Fruit fly (Drosophila melanogaster) S2 (cell line): ENCODE measurements around the gene swa.
"Not testable (repeated sequence)": the region's sequence is repeated elsewhere in the genome, so short reads cannot be mapped to it uniquely, and the experiment has no call there.

Source experiments
- CG8478 ChIP-seq: fragments of >200 bp; optimal IDR thresholded peaks from 2 replicates; lab custom pipeline; 2018
- CTCF ChIP-seq, 2 experiments: fragments of >200 bp; optimal IDR thresholded peaks; 2 replicates each; lab custom pipeline; 2018

The swa gene

DNA sequence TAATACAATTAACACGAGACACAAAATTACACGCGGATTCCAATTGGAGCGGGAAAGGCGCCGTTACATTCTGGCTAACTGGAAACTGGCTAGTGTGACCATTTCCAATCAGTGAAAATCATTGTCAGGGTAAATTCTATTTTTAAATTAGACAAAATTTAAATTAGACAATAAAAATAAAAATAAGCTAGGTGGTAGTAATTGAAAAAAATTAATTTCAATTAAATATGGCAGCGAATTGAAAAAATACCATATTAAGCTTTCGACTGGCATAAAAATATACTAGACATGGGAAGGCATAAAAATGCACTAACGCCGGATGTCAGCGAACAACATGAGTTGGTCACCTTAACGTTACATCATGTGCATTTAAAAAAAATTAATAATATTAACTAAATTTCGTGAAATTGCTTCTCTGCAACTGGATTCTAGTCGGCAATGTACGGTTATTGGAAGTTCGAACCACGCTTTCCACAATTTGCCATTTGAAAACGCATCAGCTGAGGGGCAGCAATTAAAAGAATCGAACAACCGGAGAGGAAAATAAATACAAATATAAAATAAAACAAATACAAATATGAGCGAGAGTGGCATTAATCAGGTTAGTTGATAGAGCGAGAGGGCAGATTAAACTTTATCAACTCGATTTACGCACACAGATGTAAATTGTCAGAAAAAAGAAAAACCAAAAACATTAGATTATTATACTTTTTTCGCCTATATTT, at the start of gene swa, which contains the start of gene Marf:
Gene swa (minus strand): TSS at position 77 of the 725 bp plus-strand sequence.
Gene Marf (plus strand): TSS at position 318 of the 725 bp plus-strand sequence.
- TF ChIP-seq CG8478 (lab: Kevin White, UChicago) (no peak), CTCF (optimal IDR thresholded peaks at IDR 0.05; lab: Kevin White, UChicago) (no peak)

- not testable (repeated sequence) for TF ChIP-seq CTCF (optimal IDR thresholded peaks at IDR 0.05; lab: Kevin White, UChicago); CG8478 (lab: Kevin White, UChicago)
These were observed 34.5 kb upstream of the swa start, which contains the start of gene CG33669 for dm6 chrX:6400000-6400399. TSS of gene CG33669 (minus strand) at chrX:6400100.

DNA sequence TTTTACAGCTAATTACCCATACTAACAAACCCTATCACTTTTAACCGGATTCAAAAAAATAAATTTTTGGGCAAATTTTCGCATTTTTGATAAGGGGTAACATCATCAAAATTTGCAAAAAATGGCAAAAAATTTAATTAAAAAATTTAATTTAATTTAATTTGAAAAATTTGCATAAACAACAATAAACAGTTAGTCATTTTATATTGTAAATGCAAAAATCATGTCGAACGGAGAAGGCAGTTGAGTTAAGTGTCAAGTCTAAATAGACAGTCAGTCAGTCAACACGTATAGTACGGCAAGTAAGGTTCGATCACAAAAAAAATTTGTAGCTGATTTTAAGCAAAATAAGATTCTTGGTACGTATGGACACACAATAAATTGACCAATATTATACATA, 18.4 kb upstream of the swa start, which contains the start of gene CG33664:
Gene CG33664 (plus strand): TSS at position 301 of the 400 bp plus-strand sequence.
- TF ChIP-seq CG8478 (lab: Kevin White, UChicago); CTCF (optimal IDR thresholded peaks at IDR 0.05; lab: Kevin White, UChicago): not testable (repeated sequence)

- no peak for TF ChIP-seq CG8478 (lab: Kevin White, UChicago)
- no peak for TF ChIP-seq CTCF (optimal IDR thresholded peaks at IDR 0.05; lab: Kevin White, UChicago)
These were observed 11.2 kb upstream of the swa start for dm6 chrX:6376748-6377147.

dm6 chrX:6375636-6376035, 10.1 kb upstream of the swa start:
- TF ChIP-seq CTCF (optimal IDR thresholded peaks at IDR 0.05; lab: Kevin White, UChicago): no peak

DNA sequence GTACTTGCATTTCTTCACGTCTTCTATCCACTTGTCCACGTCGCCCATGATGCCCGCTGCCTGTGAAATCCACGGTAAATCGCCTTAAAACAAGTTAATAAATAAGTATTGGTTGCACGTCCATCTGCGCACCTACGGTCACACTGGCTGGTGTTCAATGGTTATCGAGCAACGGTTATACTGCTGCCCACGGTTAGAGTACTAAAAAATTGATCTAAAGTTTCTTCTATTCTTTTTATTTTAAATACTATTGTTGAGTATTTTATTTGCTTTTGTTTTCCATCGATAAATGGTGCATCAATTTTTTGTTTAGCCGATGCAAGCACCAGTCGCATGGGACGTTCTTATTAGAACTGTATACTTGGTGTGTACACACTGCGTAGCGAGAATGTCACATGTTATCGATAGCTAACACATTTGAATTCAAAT, 7.3 kb upstream of the swa start, which contains the start of gene PpV:
Gene PpV (minus strand): TSS at position 147 of the 429 bp plus-strand sequence.
- no peak for TF ChIP-seq CG8478 (lab: Kevin White, UChicago)
- peak in 1 of 2 experiments; percentile 23 for TF ChIP-seq CTCF (optimal IDR thresholded peaks at IDR 0.05; lab: Kevin White, UChicago)

- TF ChIP-seq CG8478 (lab: Kevin White, UChicago): no peak
- no peak for TF ChIP-seq CTCF (optimal IDR thresholded peaks at IDR 0.05; lab: Kevin White, UChicago)
These were observed 816 bp upstream of the swa start for dm6 chrX:6366357-6366691.

DNA sequence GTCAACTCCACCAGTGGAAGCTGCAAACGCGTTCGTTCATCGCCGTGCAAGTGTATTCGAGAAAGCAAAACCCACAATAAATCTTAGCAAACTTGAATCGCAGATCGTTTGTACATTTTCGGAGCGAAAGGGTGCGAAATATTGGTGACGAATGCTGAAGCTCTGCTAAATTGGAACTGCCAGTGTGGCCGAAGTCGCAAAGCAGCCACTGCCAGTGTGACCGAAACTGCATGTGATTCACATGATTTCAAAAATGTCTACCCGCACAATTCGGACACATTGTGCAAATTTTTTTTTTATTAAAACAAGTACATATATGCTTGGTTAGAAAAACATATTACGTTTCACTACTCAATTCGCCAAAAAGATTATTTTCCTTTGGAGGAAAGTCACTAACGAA, 4.3 kb downstream of the swa start:
- TF ChIP-seq CG8478 (lab: Kevin White, UChicago) (no peak), CTCF (optimal IDR thresholded peaks at IDR 0.05; lab: Kevin White, UChicago) (no peak)

DNA sequence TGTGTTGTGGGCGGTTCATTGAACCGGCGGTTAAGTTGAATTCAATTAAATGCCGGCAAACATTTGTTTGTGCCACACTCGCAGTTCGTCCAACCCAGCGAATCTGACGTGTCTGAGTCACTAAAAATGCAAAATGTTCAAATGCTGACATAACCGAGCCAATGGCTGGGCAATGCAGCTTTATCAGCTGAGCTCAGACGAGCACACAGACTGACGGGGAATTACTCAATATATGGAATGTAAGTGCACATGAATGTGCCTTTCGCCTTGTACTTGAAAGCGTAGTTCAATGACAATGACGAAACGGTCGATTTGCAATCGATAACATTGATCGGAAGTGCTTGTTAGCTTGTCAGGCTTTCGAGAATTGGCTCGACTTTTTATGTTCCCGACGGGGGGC, 7.3 kb downstream of the swa start:
- TF ChIP-seq CTCF (optimal IDR thresholded peaks at IDR 0.05; lab: Kevin White, UChicago) (no peak), CG8478 (lab: Kevin White, UChicago) (no peak)

DNA sequence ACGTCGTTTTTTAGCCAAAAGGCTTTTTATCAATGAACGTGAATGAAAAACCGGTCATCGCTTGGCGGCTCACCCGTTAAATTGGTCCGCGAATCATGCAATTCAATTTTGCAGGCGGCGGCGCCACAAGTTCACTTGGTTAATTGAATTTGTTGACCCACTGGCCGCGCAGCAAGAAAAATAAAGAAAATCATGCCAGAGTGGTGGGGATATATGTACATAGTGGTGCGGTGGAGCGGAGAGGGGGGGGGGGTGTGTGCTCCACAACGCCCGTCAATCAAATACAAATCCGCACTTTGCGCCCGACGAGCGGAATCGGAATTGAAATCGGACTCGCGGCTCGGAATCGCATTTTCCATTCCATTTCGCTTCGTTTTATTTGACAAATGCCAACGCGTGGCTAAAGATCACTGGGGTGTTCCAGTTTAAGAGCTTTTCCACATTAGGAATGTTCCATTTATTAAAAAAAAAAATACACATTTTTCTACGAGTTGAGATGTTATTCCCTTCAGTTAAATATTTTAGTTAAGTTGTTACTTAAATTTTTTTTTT, 8.0 kb downstream of the swa start:
- TF ChIP-seq CG8478 (lab: Kevin White, UChicago): no peak
- TF ChIP-seq CTCF (optimal IDR thresholded peaks at IDR 0.05; lab: Kevin White, UChicago): no peak

dm6 chrX:6356748-6357397, 8.6 kb downstream of the swa start:
- no peak for TF ChIP-seq CTCF (optimal IDR thresholded peaks at IDR 0.05; lab: Kevin White, UChicago)
- no peak for TF ChIP-seq CG8478 (lab: Kevin White, UChicago)

dm6 chrX:6355090-6355679, 10.3 kb downstream of the swa start:
- no peak for TF ChIP-seq CG8478 (lab: Kevin White, UChicago)
- TF ChIP-seq CTCF (optimal IDR thresholded peaks at IDR 0.05; lab: Kevin White, UChicago): no peak

dm6 chrX:6354163-6354562, 11.3 kb downstream of the swa start:
- no peak for TF ChIP-seq CG8478 (lab: Kevin White, UChicago)
- TF ChIP-seq CTCF (optimal IDR thresholded peaks at IDR 0.05; lab: Kevin White, UChicago): no peak

DNA sequence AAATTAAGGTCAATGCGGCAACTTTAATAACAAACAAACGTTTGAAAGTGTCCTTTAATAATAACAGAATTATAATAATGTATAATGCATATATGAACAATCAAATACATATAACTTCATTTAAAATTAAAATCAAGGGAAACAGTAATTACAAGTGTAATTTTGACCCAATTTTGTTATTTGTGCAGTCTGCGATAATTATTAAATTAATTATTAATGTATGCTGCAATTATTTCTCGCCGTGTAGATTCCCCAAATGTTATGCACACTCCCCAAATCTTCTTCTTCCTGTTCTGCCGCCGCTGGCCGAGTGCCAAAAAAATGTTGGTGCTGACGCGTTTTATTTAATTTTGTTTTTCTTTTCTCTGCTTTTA, 11.9 kb downstream of the swa start:
- no peak for TF ChIP-seq CG8478 (lab: Kevin White, UChicago)
- no peak for TF ChIP-seq CTCF (optimal IDR thresholded peaks at IDR 0.05; lab: Kevin White, UChicago)
